Fruit fly (Drosophila melanogaster) whole organism, embryonic: ENCODE measurements around the gene CG43998.
A peak's percentile ranks its signal among the peaks of the same experiment; 100 is the strongest.

Source experiments
- Abd-B ChIP-seq: fragments of 200-800 bp; sonication (Bioruptor generic); optimal IDR thresholded peaks from 2 replicates; lab custom pipeline; 2018; ENCODE audit warnings: missing biosample characterization, mild to moderate bottlenecking, missing genetic modification characterization, moderate library complexity
- Ada2b ChIP-seq: fragments of 200-800 bp; sonication (Bioruptor generic); IDR thresholded peaks from 2 replicates; pipeline ENCODE4 v1.3.6; 2022; ENCODE audit warnings: missing biosample characterization, missing genetic modification characterization
- Bdp1 ChIP-seq: fragments of 200-800 bp; sonication (Bioruptor generic); optimal IDR thresholded peaks from 3 replicates; lab custom pipeline; 2016; ENCODE audit warnings: missing biosample characterization, missing genetic modification characterization
- Bteb2 ChIP-seq: fragments of 200-800 bp; sonication (Bioruptor generic); optimal IDR thresholded peaks from 2 replicates; lab custom pipeline; 2016; ENCODE audit warnings: missing biosample characterization, missing genetic modification characterization
- C15 ChIP-seq: fragments of 200-800 bp; sonication (Bioruptor generic); IDR thresholded peaks from 3 replicates; pipeline ENCODE4 v1.3.6; 2022; ENCODE audit warnings: missing biosample characterization, missing genetic modification characterization
- CG10147 ChIP-seq: fragments of 200-800 bp; sonication (Bioruptor generic); optimal IDR thresholded peaks from 2 replicates; lab custom pipeline; 2019; ENCODE audit warnings: missing biosample characterization, mild to moderate bottlenecking, missing genetic modification characterization, moderate library complexity
- CG10209 ChIP-seq: fragments of 200-800 bp; sonication (Bioruptor generic); optimal IDR thresholded peaks from 3 replicates; lab custom pipeline; 2017; ENCODE audit warnings: missing biosample characterization, mild to moderate bottlenecking, missing genetic modification characterization, missing genetic modification reagents
- CG10543 ChIP-seq: fragments of 200-800 bp; sonication (Bioruptor generic); optimal IDR thresholded peaks from 3 replicates; lab custom pipeline; 2017; ENCODE audit warnings: missing biosample characterization, mild to moderate bottlenecking, missing genetic modification characterization, moderate library complexity
- CG15514 ChIP-seq: fragments of 200-800 bp; sonication (Bioruptor generic); optimal IDR thresholded peaks from 3 replicates; lab custom pipeline; 2017; ENCODE audit warnings: missing biosample characterization, missing genetic modification characterization, mild to moderate bottlenecking, moderate library complexity, missing genetic modification reagents
- CG17186 ChIP-seq: fragments of 200-800 bp; sonication (Bioruptor generic); optimal IDR thresholded peaks from 3 replicates; lab custom pipeline; 2017; ENCODE audit warnings: missing biosample characterization, missing genetic modification reagents, missing genetic modification characterization
- CG17328 ChIP-seq: fragments of 200-800 bp; sonication (Bioruptor generic); IDR thresholded peaks from 2 replicates; pipeline ENCODE4 v1.3.6; 2022; ENCODE audit warnings: missing biosample characterization, missing genetic modification characterization
- CG17385 ChIP-seq: fragments of 200-800 bp; sonication (Bioruptor generic); optimal IDR thresholded peaks from 3 replicates; lab custom pipeline; 2018; ENCODE audit warnings: missing biosample characterization, mild to moderate bottlenecking, missing genetic modification characterization
- CG17568 ChIP-seq: fragments of 200-800 bp; sonication (Bioruptor generic); optimal IDR thresholded peaks from 2 replicates; lab custom pipeline; 2018; ENCODE audit warnings: missing biosample characterization, mild to moderate bottlenecking, missing genetic modification characterization, moderate library complexity
- CG18764 ChIP-seq: fragments of 200-800 bp; sonication (Bioruptor generic); optimal IDR thresholded peaks from 3 replicates; lab custom pipeline; 2016; ENCODE audit warnings: missing biosample characterization, missing genetic modification characterization
- CG2889 ChIP-seq: fragments of 200-800 bp; sonication (Bioruptor generic); IDR thresholded peaks from 3 replicates; pipeline ENCODE4 v1.3.6; 2022; ENCODE audit warnings: missing biosample characterization, missing genetic modification characterization
- CG30431 ChIP-seq: fragments of 200-800 bp; sonication (Bioruptor generic); optimal IDR thresholded peaks from 2 replicates; lab custom pipeline; 2017; ENCODE audit warnings: missing biosample characterization, missing genetic modification characterization
- CG32532 ChIP-seq: fragments of 200-800 bp; sonication (Bioruptor generic); IDR thresholded peaks from 2 replicates; pipeline ENCODE4 v1.3.6; 2022; ENCODE audit warnings: missing biosample characterization, missing genetic modification characterization
- CG5180 ChIP-seq: fragments of 200-800 bp; sonication (Bioruptor generic); optimal IDR thresholded peaks from 3 replicates; lab custom pipeline; 2017; ENCODE audit warnings: missing biosample characterization, missing genetic modification characterization, mild to moderate bottlenecking, moderate library complexity, missing genetic modification reagents
- CG5245 ChIP-seq: fragments of 200-800 bp; sonication (Bioruptor generic); optimal IDR thresholded peaks from 3 replicates; lab custom pipeline; 2016; ENCODE audit warnings: missing biosample characterization, missing genetic modification characterization
- CG9609 ChIP-seq: fragments of 200-800 bp; sonication (Bioruptor generic); optimal IDR thresholded peaks from 3 replicates; lab custom pipeline; 2016; ENCODE audit warnings: missing biosample characterization, missing genetic modification characterization
- Ets97D ChIP-seq: fragments of 200-800 bp; sonication (Bioruptor generic); optimal IDR thresholded peaks from 3 replicates; lab custom pipeline; 2016; ENCODE audit warnings: missing biosample characterization, missing genetic modification characterization
- Fer2 ChIP-seq: fragments of 200-800 bp; sonication (Bioruptor generic); optimal IDR thresholded peaks from 2 replicates; lab custom pipeline; 2018; ENCODE audit warnings: missing biosample characterization, mild to moderate bottlenecking, missing genetic modification characterization, moderate library complexity
- HLH4C ChIP-seq: fragments of 200-800 bp; sonication (Bioruptor generic); IDR thresholded peaks from 3 replicates; pipeline ENCODE4 v1.3.6; 2022; ENCODE audit warnings: missing biosample characterization, missing genetic modification characterization; ENCODE audit not compliant: partially characterized antibody
- HmgD ChIP-seq: fragments of 200-800 bp; sonication (Bioruptor generic); optimal IDR thresholded peaks from 3 replicates; lab custom pipeline; 2016; ENCODE audit warnings: missing biosample characterization, missing genetic modification characterization
- Hmx ChIP-seq: fragments of 200-800 bp; sonication (Bioruptor generic); optimal IDR thresholded peaks from 2 replicates; lab custom pipeline; 2016; ENCODE audit warnings: missing biosample characterization, missing genetic modification characterization
- Max ChIP-seq: fragments of 200-800 bp; sonication (Bioruptor generic); optimal IDR thresholded peaks from 2 replicates; lab custom pipeline; 2016; ENCODE audit warnings: missing biosample characterization, mild to moderate bottlenecking, missing genetic modification characterization
- NC2β ChIP-seq: fragments of 200-800 bp; sonication (Bioruptor generic); optimal IDR thresholded peaks from 2 replicates; lab custom pipeline; 2016; ENCODE audit warnings: missing biosample characterization, missing genetic modification characterization
- Side ChIP-seq: fragments of 200-800 bp; sonication (Bioruptor generic); optimal IDR thresholded peaks from 2 replicates; lab custom pipeline; 2016; ENCODE audit warnings: missing biosample characterization, missing genetic modification characterization
- Sox102F ChIP-seq: fragments of 200-800 bp; sonication (Bioruptor generic); optimal IDR thresholded peaks from 2 replicates; lab custom pipeline; 2018; ENCODE audit warnings: missing biosample characterization, mild to moderate bottlenecking, missing genetic modification characterization, moderate library complexity
- Taf1 ChIP-seq: fragments of 200-800 bp; sonication (Bioruptor generic); IDR thresholded peaks from 2 replicates; pipeline ENCODE4 v1.3.6; 2022; ENCODE audit warnings: missing biosample characterization, missing genetic modification characterization
- cato ChIP-seq: fragments of 200-800 bp; sonication (Bioruptor generic); optimal IDR thresholded peaks from 2 replicates; lab custom pipeline; 2016; ENCODE audit warnings: missing biosample characterization, missing genetic modification characterization, borderline replicate concordance
- ems ChIP-seq: fragments of 200-800 bp; sonication (Bioruptor generic); optimal IDR thresholded peaks from 3 replicates; lab custom pipeline; 2016; ENCODE audit warnings: missing biosample characterization, missing genetic modification characterization
- eve ChIP-seq, 2 experiments: fragments of >200 bp; optimal IDR thresholded peaks; 2 replicates each; lab custom pipeline; 2017; ENCODE audit warnings: missing biosample characterization in 2 of 2, missing genetic modification characterization in 2 of 2
- fd3F ChIP-seq: fragments of 200-800 bp; sonication (Bioruptor generic); optimal IDR thresholded peaks from 2 replicates; lab custom pipeline; 2018; ENCODE audit warnings: missing biosample characterization, mild to moderate bottlenecking, missing genetic modification characterization, moderate library complexity
- ftz-f1 ChIP-seq: fragments of 200-800 bp; sonication (Bioruptor generic); optimal IDR thresholded peaks from 2 replicates; lab custom pipeline; 2016; ENCODE audit warnings: missing biosample characterization, missing genetic modification characterization
- hb ChIP-seq: fragments of 200-800 bp; sonication (Bioruptor generic); IDR thresholded peaks from 3 replicates; pipeline ENCODE4 v1.3.6; 2022; ENCODE audit warnings: missing biosample characterization, missing genetic modification characterization; ENCODE audit not compliant: partially characterized antibody
- insv ChIP-seq, 2 experiments: fragments of 200-800 bp; sonication (Bioruptor generic); optimal IDR thresholded peaks; 3 replicates each; lab custom pipeline; 2016 to 2018; ENCODE audit warnings: missing biosample characterization in 2 of 2, missing genetic modification characterization in 2 of 2
- kay ChIP-seq: fragments of 200-800 bp; sonication (Bioruptor generic); optimal IDR thresholded peaks from 2 replicates; lab custom pipeline; 2016; ENCODE audit warnings: missing biosample characterization, missing genetic modification characterization
- lilli ChIP-seq: fragments of 200-800 bp; sonication (Bioruptor generic); optimal IDR thresholded peaks from 3 replicates; lab custom pipeline; 2016; ENCODE audit warnings: missing biosample characterization, missing genetic modification characterization
- luna ChIP-seq: fragments of 200-800 bp; sonication (Bioruptor generic); optimal IDR thresholded peaks from 2 replicates; lab custom pipeline; 2016; ENCODE audit warnings: missing biosample characterization, missing genetic modification characterization
- mam ChIP-seq: fragments of 200-800 bp; sonication (Bioruptor generic); optimal IDR thresholded peaks from 3 replicates; lab custom pipeline; 2016; ENCODE audit warnings: missing biosample characterization, missing genetic modification characterization
- mld ChIP-seq: fragments of 200-800 bp; sonication (Bioruptor generic); IDR thresholded peaks from 3 replicates; pipeline ENCODE4 v1.3.6; 2022; ENCODE audit warnings: missing biosample characterization, missing genetic modification characterization; ENCODE audit not compliant: partially characterized antibody
- sc ChIP-seq, 3 experiments: fragments of >200 bp in 2 of 3; fragments of 200-800 bp in 1 of 3; sonication (Bioruptor generic) in 1 of 3; optimal IDR thresholded peaks; 2 replicates in 2 of 3; 3 replicates in 1 of 3; lab custom pipeline; 2017; ENCODE audit warnings: mild to moderate bottlenecking in 1 of 3, missing biosample characterization in 1 of 3, missing genetic modification characterization in 1 of 3, missing genetic modification reagents in 1 of 3
- slbo ChIP-seq: fragments of 200-800 bp; sonication (Bioruptor generic); IDR thresholded peaks from 2 replicates; pipeline ENCODE4 v1.3.6; 2022; ENCODE audit warnings: missing biosample characterization, missing genetic modification characterization
- slou ChIP-seq: fragments of 200-800 bp; sonication (Bioruptor generic); optimal IDR thresholded peaks from 3 replicates; lab custom pipeline; 2016; ENCODE audit warnings: missing biosample characterization, missing genetic modification characterization
- so ChIP-seq: fragments of 200-800 bp; sonication (Bioruptor generic); IDR thresholded peaks from 3 replicates; pipeline ENCODE4 v1.3.6; 2022; ENCODE audit warnings: missing biosample characterization, missing genetic modification characterization
- tin ChIP-seq: fragments of 200-800 bp; sonication (Bioruptor generic); optimal IDR thresholded peaks from 3 replicates; lab custom pipeline; 2016; ENCODE audit warnings: missing biosample characterization, missing genetic modification characterization
- tll ChIP-seq, 2 experiments: fragments of 200-800 bp in 1 of 2; fragments of >200 bp in 1 of 2; sonication (Bioruptor generic) in 1 of 2; optimal IDR thresholded peaks; 2 replicates each; lab custom pipeline; 2017 to 2019; ENCODE audit warnings: missing biosample characterization in 2 of 2, missing genetic modification characterization in 2 of 2, mild to moderate bottlenecking in 1 of 2, moderate library complexity in 1 of 2
- toy ChIP-seq: fragments of 200-800 bp; sonication (Bioruptor generic); IDR thresholded peaks from 2 replicates; pipeline ENCODE4 v1.3.6; 2022; ENCODE audit warnings: missing biosample characterization, missing genetic modification characterization
- tx ChIP-seq: fragments of 200-800 bp; sonication (Bioruptor generic); optimal IDR thresholded peaks from 2 replicates; lab custom pipeline; 2016; ENCODE audit warnings: missing biosample characterization, missing genetic modification characterization

Gene CG43998

DNA sequence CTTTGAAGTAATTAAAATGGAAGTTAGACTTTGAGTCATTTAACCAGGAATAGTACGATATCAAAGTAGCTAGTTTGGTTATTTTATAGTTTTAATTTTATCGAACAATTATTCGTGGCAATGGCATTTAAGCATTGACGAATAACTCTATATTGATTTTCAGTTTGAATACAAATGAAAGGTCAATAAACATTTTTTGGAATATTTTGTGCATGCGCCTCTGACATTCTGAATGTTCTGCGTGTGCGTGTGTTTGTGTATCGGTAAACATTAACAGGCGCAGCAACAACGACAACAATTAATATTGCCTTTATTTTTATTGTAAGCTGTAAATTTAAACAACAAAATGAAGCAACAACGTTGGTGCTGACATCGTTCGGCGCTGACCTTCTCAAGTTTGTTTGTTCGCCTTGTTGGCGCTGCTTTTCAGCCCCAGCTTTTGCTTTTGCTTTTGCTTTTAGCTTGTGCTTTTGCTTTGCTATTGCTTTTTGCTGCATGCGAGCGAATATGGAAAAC lies 19.4 kb downstream of the CG43998 start (continued):
- no peak for TF ChIP-seq CG9609 (GFP tag; lab: Kevin White, UChicago)
- 0 out of 2 replicates have a peak, but pooled peaks have one; percentile 25 for TF ChIP-seq CG17328 (GFP tag; lab: Robert Waterston, UW)
- TF ChIP-seq Abd-B, result no peak
- TF ChIP-seq hb, result no peak
- TF ChIP-seq CG5245 (GFP tag; lab: Kevin White, UChicago), result no peak
- peak; percentile 61 for TF ChIP-seq ftz-f1 (GFP tag; lab: Kevin White, UChicago)
- TF ChIP-seq toy (GFP tag; lab: Robert Waterston, UW), result no peak
- TF ChIP-seq insv (GFP tag; optimal IDR thresholded peaks at IDR 0.05; lab: Kevin White, UChicago), result no peak
- no peak for TF ChIP-seq slou (GFP tag; lab: Kevin White, UChicago)
- peak; percentile 1 for TF ChIP-seq tin (GFP tag; lab: Kevin White, UChicago)
- TF ChIP-seq CG10147 (GFP tag; lab: Kevin White, UChicago), result peak; percentile 37
- peak; percentile 70 for TF ChIP-seq CG17568
- TF ChIP-seq Max (GFP tag; lab: Kevin White, UChicago), result no peak
- no peak for TF ChIP-seq CG17186
- no peak for TF ChIP-seq HmgD
- TF ChIP-seq so (GFP tag; lab: Robert Waterston, UW), result peak; percentile 37; the same call in 2 of the 3 replicates
- no peak for TF ChIP-seq Bteb2 (GFP tag; lab: Kevin White, UChicago)
- no peak for TF ChIP-seq C15 (GFP tag; lab: Robert Waterston, UW)
- no peak; the same call in 1 of the 2 replicates for TF ChIP-seq slbo (GFP tag; lab: Robert Waterston, UW)
- TF ChIP-seq CG32532 (GFP tag; lab: Robert Waterston, UW), result no peak
- TF ChIP-seq fd3F, result peak; percentile 55
- TF ChIP-seq sc (optimal IDR thresholded peaks at IDR 0.05; lab: Kevin White, UChicago), result no peak
- TF ChIP-seq sc (GFP tag; optimal IDR thresholded peaks at IDR 0.05; lab: Kevin White, UChicago), result no peak
- no peak for TF ChIP-seq NC2β (GFP tag; lab: Kevin White, UChicago)
- no peak for TF ChIP-seq lilli (GFP tag; lab: Kevin White, UChicago)
- TF ChIP-seq Hmx (GFP tag; lab: Kevin White, UChicago), result no peak
- no peak for TF ChIP-seq eve (GFP tag; optimal IDR thresholded peaks at IDR 0.05; lab: Kevin White, UChicago)
- no peak for TF ChIP-seq mld (GFP tag; lab: Robert Waterston, UW)
- TF ChIP-seq cato (GFP tag; lab: Kevin White, UChicago), result peak; percentile 6
- peak; percentile 57 for TF ChIP-seq CG10209
- TF ChIP-seq CG18764 (GFP tag; lab: Kevin White, UChicago), result peak; percentile 39
- TF ChIP-seq CG15514 (GFP tag; lab: Kevin White, UChicago), result peak; percentile 61
- TF ChIP-seq HLH4C (GFP tag; lab: Robert Waterston, UW), result no peak
- TF ChIP-seq Side, result no peak
- TF ChIP-seq tx (GFP tag; lab: Kevin White, UChicago), result no peak
- peak; percentile 39 for TF ChIP-seq CG17385 (GFP tag; lab: Kevin White, UChicago)
- no peak for TF ChIP-seq Bdp1 (GFP tag; lab: Kevin White, UChicago)
- TF ChIP-seq mam (GFP tag; lab: Kevin White, UChicago), result no peak
- no peak for TF ChIP-seq CG2889 (GFP tag; lab: Robert Waterston, UW)
- no peak for TF ChIP-seq CG30431 (GFP tag; lab: Kevin White, UChicago)
- no peak for TF ChIP-seq tll (GFP tag; optimal IDR thresholded peaks at IDR 0.05; lab: Kevin White, UChicago)
- TF ChIP-seq Ada2b, result no peak
- TF ChIP-seq Taf1 (GFP tag; lab: Robert Waterston, UW), result no peak
- no peak for TF ChIP-seq luna (GFP tag; lab: Kevin White, UChicago)
- peak; percentile 56 for TF ChIP-seq Sox102F (GFP tag; lab: Kevin White, UChicago)
- no peak for TF ChIP-seq Fer2
- peak; percentile 48 for TF ChIP-seq CG5180 (GFP tag; lab: Kevin White, UChicago)
- TF ChIP-seq CG10543 (GFP tag; lab: Kevin White, UChicago), result peak; percentile 60
- no peak for TF ChIP-seq Ets97D
- no peak for TF ChIP-seq kay
- TF ChIP-seq ems, result no peak
